Worm (Caenorhabditis elegans) whole organism, L4 larva: ENCODE results near the gene perm-3.
A peak's percentile ranks its signal among the peaks of the same experiment; 100 is the strongest.

Source experiments
- F10B5.3 ChIP-seq: sonication (generic microtip); optimal IDR thresholded peaks from 2 replicates; lab custom pipeline; 2016; ENCODE audit warnings: mild to moderate bottlenecking, missing genetic modification characterization, missing compliant biosample characterization
- T26A8.4 ChIP-seq: fragments of 200-800 bp; sonication (Bioruptor generic); IDR thresholded peaks from 2 replicates; pipeline ENCODE4 v1.3.6; 2022; ENCODE audit warnings: missing genetic modification characterization, missing compliant biosample characterization
- Y75B8A.6 ChIP-seq: fragments of 200-800 bp; sonication (Bioruptor generic); IDR thresholded peaks from 2 replicates; pipeline ENCODE4 v1.3.6; 2022; ENCODE audit warnings: missing genetic modification reagents, missing genetic modification characterization, missing compliant biosample characterization
- ZK337.2 ChIP-seq: fragments of 200-800 bp; sonication (Bioruptor generic); IDR thresholded peaks from 2 replicates; pipeline ENCODE4 v1.3.6; 2022; ENCODE audit warnings: missing genetic modification reagents, missing genetic modification characterization, missing compliant biosample characterization
- aha-1 ChIP-seq: fragments of 150-350 bp; peaks from one replicate; lab custom pipeline; 2014; ENCODE audit warnings: missing biosample characterization, missing genetic modification characterization
- arid-1 ChIP-seq: fragments of 200-800 bp; sonication (Bioruptor generic); conservative IDR thresholded peaks from 2 replicates; pipeline ENCODE4 v1.3.6; 2022; ENCODE audit warnings: missing genetic modification reagents, missing genetic modification characterization, missing compliant biosample characterization
- ceh-44 ChIP-seq: fragments of 200-800 bp; sonication (Bioruptor generic); IDR thresholded peaks from 2 replicates; pipeline ENCODE4 v1.3.6; 2022; ENCODE audit warnings: missing genetic modification reagents, missing genetic modification characterization, missing compliant biosample characterization
- daf-16 ChIP-seq, 3 experiments: sonication (generic microtip); optimal IDR thresholded peaks; 2 replicates each; lab custom pipeline; 2016 to 2017; ENCODE audit warnings: missing genetic modification characterization in 3 of 3, missing genetic modification reagents in 3 of 3, mild to moderate bottlenecking in 2 of 3, missing compliant biosample characterization in 2 of 3, missing biosample characterization in 1 of 3, moderate library complexity in 1 of 3
- dmd-6 ChIP-seq: fragments of 200-800 bp; sonication (Bioruptor generic); IDR thresholded peaks from 2 replicates; pipeline ENCODE4 v1.3.6; 2022; ENCODE audit warnings: missing genetic modification reagents, missing genetic modification characterization, missing compliant biosample characterization
- dve-1 ChIP-seq: sonication (generic microtip); optimal IDR thresholded peaks from 2 replicates; lab custom pipeline; 2017; ENCODE audit warnings: antibody characterized with exemption, mild to moderate bottlenecking, missing genetic modification characterization, missing compliant biosample characterization; ENCODE audit not compliant: insufficient read depth
- hlh-30 ChIP-seq: sonication (generic microtip); optimal IDR thresholded peaks from 2 replicates; lab custom pipeline; 2017; ENCODE audit warnings: antibody characterized with exemption, mild to moderate bottlenecking, missing genetic modification characterization, missing compliant biosample characterization; ENCODE audit not compliant: insufficient read depth
- lin-38 ChIP-seq: fragments of 200-800 bp; sonication (Bioruptor generic); IDR thresholded peaks from 2 replicates; pipeline ENCODE4 v1.3.6; 2022; ENCODE audit warnings: missing genetic modification reagents, missing genetic modification characterization, missing compliant biosample characterization
- nhr-102 ChIP-seq: sonication (generic microtip); optimal IDR thresholded peaks from 2 replicates; lab custom pipeline; 2016; ENCODE audit warnings: mild to moderate bottlenecking, missing genetic modification characterization, moderate library complexity, missing compliant biosample characterization
- nhr-6 ChIP-seq: fragments of 150-350 bp; optimal IDR thresholded peaks from 2 replicates; lab custom pipeline; 2014; ENCODE audit warnings: missing biosample characterization, missing genetic modification characterization
- pha-4 ChIP-seq, 2 experiments: fragments of 150-350 bp in 1 of 2; fragments of 200-800 bp in 1 of 2; sonication (Bioruptor generic) in 1 of 2; IDR thresholded peaks in 1 of 2; optimal IDR thresholded peaks in 1 of 2; 2 replicates each; pipeline versions ENCODE4 v1.3.6 to Lab custom; 2014 to 2022; ENCODE audit warnings: missing genetic modification characterization in 2 of 2, missing genetic modification reagents in 2 of 2, missing biosample characterization in 1 of 2, missing compliant biosample characterization in 1 of 2
- saeg-2 ChIP-seq: fragments of 200-800 bp; sonication (Bioruptor generic); IDR thresholded peaks from 2 replicates; pipeline ENCODE4 v1.3.6; 2022; ENCODE audit warnings: missing genetic modification reagents, missing genetic modification characterization, missing compliant biosample characterization
- skn-1 ChIP-seq: fragments of 150-350 bp; optimal IDR thresholded peaks from 2 replicates; lab custom pipeline; 2014; ENCODE audit warnings: missing biosample characterization, missing genetic modification characterization
- snpc-1.2 ChIP-seq: fragments of 200-800 bp; sonication (Bioruptor generic); IDR thresholded peaks from 2 replicates; pipeline ENCODE4 v1.3.6; 2022; ENCODE audit warnings: missing genetic modification reagents, missing genetic modification characterization, missing compliant biosample characterization
- snpc-4 ChIP-seq: fragments of 150-350 bp; optimal IDR thresholded peaks from 2 replicates; lab custom pipeline; 2014; ENCODE audit warnings: missing biosample characterization, missing genetic modification characterization
- unc-62 ChIP-seq, 3 experiments: fragments of 150-350 bp in 1 of 3; sonication (generic microtip); optimal IDR thresholded peaks in 2 of 3; peaks in 1 of 3; 1 replicate in 1 of 3; 2 replicates in 2 of 3; lab custom pipeline; 2014 to 2017; ENCODE audit warnings: missing biosample characterization in 3 of 3, missing genetic modification characterization in 3 of 3, missing genetic modification reagents in 3 of 3, missing genotype in 1 of 3

perm-3 gene

DNA sequence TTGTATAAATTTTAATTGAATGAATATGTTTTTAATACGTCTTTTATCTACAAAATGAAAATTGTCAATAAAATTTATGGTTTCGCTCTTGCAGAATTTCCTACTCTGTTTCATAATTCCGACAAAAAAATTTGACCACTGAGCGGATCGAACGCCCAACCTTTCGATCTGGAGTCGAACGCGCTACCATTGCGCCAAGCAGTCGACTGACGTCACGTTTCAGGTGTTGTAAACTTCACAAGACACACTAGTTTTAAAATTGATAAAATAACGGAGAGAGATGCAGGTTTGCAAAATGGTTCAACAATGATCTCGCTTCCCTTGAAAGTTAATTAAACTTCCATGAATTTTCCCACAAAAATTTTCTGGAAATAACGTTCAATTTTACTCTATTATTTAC lies 50.4 kb downstream of the perm-3 start:
- TF ChIP-seq ceh-44 (GFP tag; lab: Robert Waterston, UW) (peak; percentile 64; the same call in 1 of the 2 replicates), nhr-6 (tag; lab: Kevin White, UChicago) (peak; percentile 5), Y75B8A.6 (GFP tag; lab: Robert Waterston, UW) (0 out of 2 replicates have a peak, but pooled peaks have one; percentile 48), dmd-6 (GFP tag; lab: Robert Waterston, UW) (peak; percentile 57), daf-16 (GFP tag; optimal IDR thresholded peaks at IDR 0.05; lab: Kevin White, UChicago) (peak in 1 of 2 experiments; percentile 19), daf-16 (tag; optimal IDR thresholded peaks at IDR 0.05; lab: Kevin White, UChicago) (peak; percentile 55), snpc-4 (tag; lab: Kevin White, UChicago) (no peak), saeg-2 (GFP tag; lab: Robert Waterston, UW) (no peak), arid-1 (GFP tag; lab: Robert Waterston, UW) (peak; percentile 53; the same call in 1 of the 2 replicates), snpc-1.2 (GFP tag; lab: Robert Waterston, UW) (peak; percentile 95), unc-62 (GFP tag; optimal IDR thresholded peaks at IDR 0.05 in 1 of 2; lab: Kevin White, UChicago) (peak in 1 of 2 experiments; percentile 53), unc-62 (tag; optimal IDR thresholded peaks at IDR 0.05; lab: Kevin White, UChicago) (no peak), dve-1 (tag; lab: Kevin White, UChicago) (peak; percentile 63), nhr-102 (tag; lab: Kevin White, UChicago) (peak; percentile 4), lin-38 (peak; percentile 54), aha-1 (peak; percentile 87), T26A8.4 (0 out of 2 replicates have a peak, but pooled peaks have one; percentile 29), hlh-30 (tag; lab: Kevin White, UChicago) (peak; percentile 54), pha-4 (GFP tag; IDR thresholded peaks at IDR 0.05; lab: Robert Waterston, UW) (peak; percentile 56; the same call in 1 of the 2 replicates), pha-4 (tag; optimal IDR thresholded peaks at IDR 0.05; lab: Kevin White, UChicago) (no peak), F10B5.3 (tag; lab: Kevin White, UChicago) (no peak), skn-1 (no peak), ZK337.2 (GFP tag; lab: Robert Waterston, UW) (no peak)
- TF ChIP-seq, all 104 proteins: peak for 15
